Worm (Caenorhabditis elegans) whole organism, young adult: Measurements from ENCODE around the gene csa-1.

Experiments used
- F39B2.1 ChIP-seq: fragments of 200-800 bp; sonication (Bioruptor generic); IDR thresholded peaks from 2 replicates; pipeline ENCODE4 v1.3.6; 2022; ENCODE audit warnings: missing genetic modification reagents, missing genetic modification characterization, missing compliant biosample characterization
- pha-4 ChIP-seq: fragments of 150-350 bp; sonication (generic microtip); optimal IDR thresholded peaks from 2 replicates; lab custom pipeline; 2014; ENCODE audit warnings: missing biosample characterization, missing genetic modification reagents, missing genetic modification characterization

DNA sequence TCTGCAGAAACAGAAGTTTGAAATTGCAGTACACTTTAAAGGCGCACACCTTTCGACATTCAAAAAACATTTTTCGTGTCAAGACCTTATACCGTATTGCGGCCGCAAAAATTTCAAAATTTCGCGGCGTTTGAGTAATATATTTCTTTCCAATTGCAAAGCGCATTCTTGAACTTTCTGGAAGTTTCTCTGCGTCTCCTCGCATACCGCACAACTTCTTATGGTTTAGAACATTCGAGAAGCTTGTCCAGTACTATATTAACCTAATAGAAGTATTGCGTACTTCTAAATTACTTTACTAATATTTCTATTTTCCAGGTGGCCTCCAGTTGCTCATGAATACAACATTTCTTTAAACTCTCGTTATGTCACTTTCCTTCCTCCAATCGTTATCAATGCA is 17.1 kb upstream of the csa-1 start:
- no peak for TF ChIP-seq F39B2.1 (GFP tag; lab: Robert Waterston, UW)
- TF ChIP-seq pha-4 (tag; lab: Kevin White, UChicago) = no peak
